Worm (Caenorhabditis elegans): ENCODE measurements around the gene nas-31.

- TF ChIP-seq unc-62 (GFP tag; optimal IDR thresholded peaks at IDR 0.05) (no peak), nfya-1 (tag; optimal IDR thresholded peaks at IDR 0.05; ENCODE audit: borderline replicate concordance, insufficient read depth) (no peak), Y95B8A.8 (GFP tag; IDR thresholded peaks at IDR 0.05) (no peak), lin-40 (tag; optimal IDR thresholded peaks at IDR 0.05) (no peak)
These were observed 32.6 kb downstream of the nas-31 start, which contains the start of gene F32D8.11 for ce11 chrV:10889036-10889435.

Data from whole organism, young adult.